Worm (Caenorhabditis elegans) whole organism, L4/young adult: ENCODE measurements around the gene F54F11.1.

Experiments used
- W03F9.2 ChIP-seq: fragments of 150-350 bp; optimal IDR thresholded peaks from 2 replicates; lab custom pipeline; 2014; ENCODE audit warnings: missing biosample characterization, missing genetic modification characterization
- dao-5 ChIP-seq: sonication (generic microtip); optimal IDR thresholded peaks from 2 replicates; lab custom pipeline; 2016; ENCODE audit warnings: missing genotype, missing genetic modification characterization, moderate library complexity, missing compliant biosample characterization
- him-1 ChIP-seq: sonication (generic microtip); optimal IDR thresholded peaks from 2 replicates; lab custom pipeline; 2016; ENCODE audit warnings: missing genotype, missing genetic modification reagents, missing genetic modification characterization, missing compliant biosample characterization

F54F11.1 gene

ce11 chrII:13503653-13504052 is at the start of gene F54F11.1:
TSS of gene F54F11.1 (plus strand) at chrII:13503953.
- TF ChIP-seq him-1 (tag; lab: Kevin White, UChicago) (no peak), W03F9.2 (no peak), dao-5 (tag; lab: Kevin White, UChicago) (no peak)

ce11 chrII:13454839-13455238 is 48.9 kb upstream of the F54F11.1 start:
- TF ChIP-seq him-1 (tag; lab: Kevin White, UChicago) (no peak), W03F9.2 (no peak), dao-5 (tag; lab: Kevin White, UChicago) (no peak)

ce11 chrII:13456622-13457021 is 47.1 kb upstream of the F54F11.1 start:
- TF ChIP-seq W03F9.2 (no peak), dao-5 (tag; lab: Kevin White, UChicago) (no peak), him-1 (tag; lab: Kevin White, UChicago) (no peak)

ce11 chrII:13460592-13461395 is 43.0 kb upstream of the F54F11.1 start, which contains the start of gene pqn-27:
TSS of gene pqn-27 (minus strand) at chrII:13460642.
- TF ChIP-seq W03F9.2 (peak; percentile 64), dao-5 (tag; lab: Kevin White, UChicago) (no peak)

- TF ChIP-seq W03F9.2 = peak; percentile 12
- TF ChIP-seq him-1 (tag; lab: Kevin White, UChicago) = no peak
- TF ChIP-seq dao-5 (tag; lab: Kevin White, UChicago) = no peak
Observed at ce11 chrII:13461604-13462375, 42.0 kb upstream of the F54F11.1 start.

ce11 chrII:13465381-13465838 is 38.3 kb upstream of the F54F11.1 start:
- TF ChIP-seq W03F9.2 (no peak), dao-5 (tag; lab: Kevin White, UChicago) (no peak), him-1 (tag; lab: Kevin White, UChicago) (no peak)

DNA sequence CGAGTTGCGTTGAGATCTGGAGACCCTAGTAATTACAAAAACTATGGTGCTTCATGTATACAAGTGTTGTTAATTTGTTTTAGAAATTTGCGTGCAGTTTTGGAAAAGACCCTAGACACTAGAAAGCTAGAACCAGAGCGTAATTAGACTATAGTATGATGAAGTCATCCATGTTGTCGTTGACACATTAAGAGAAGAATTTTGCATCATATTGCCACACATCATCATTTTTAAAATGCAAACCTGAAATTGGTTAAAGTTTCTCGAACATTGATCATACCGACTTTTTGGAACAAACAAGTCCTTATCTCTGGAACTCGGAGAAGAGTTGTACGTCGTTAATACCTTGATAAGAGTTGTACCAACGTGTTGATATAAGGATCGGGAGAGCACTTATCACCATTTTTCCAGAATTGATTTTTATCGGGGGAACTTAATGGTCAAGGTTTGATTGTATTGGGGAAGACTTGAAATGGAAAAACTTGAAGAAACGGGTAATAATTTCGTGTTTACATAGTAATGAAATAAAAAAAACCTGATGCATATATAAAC is 35.8 kb upstream of the F54F11.1 start:
- TF ChIP-seq dao-5 (tag; lab: Kevin White, UChicago) = no peak
- TF ChIP-seq him-1 (tag; lab: Kevin White, UChicago) = no peak
- no peak for TF ChIP-seq W03F9.2

DNA sequence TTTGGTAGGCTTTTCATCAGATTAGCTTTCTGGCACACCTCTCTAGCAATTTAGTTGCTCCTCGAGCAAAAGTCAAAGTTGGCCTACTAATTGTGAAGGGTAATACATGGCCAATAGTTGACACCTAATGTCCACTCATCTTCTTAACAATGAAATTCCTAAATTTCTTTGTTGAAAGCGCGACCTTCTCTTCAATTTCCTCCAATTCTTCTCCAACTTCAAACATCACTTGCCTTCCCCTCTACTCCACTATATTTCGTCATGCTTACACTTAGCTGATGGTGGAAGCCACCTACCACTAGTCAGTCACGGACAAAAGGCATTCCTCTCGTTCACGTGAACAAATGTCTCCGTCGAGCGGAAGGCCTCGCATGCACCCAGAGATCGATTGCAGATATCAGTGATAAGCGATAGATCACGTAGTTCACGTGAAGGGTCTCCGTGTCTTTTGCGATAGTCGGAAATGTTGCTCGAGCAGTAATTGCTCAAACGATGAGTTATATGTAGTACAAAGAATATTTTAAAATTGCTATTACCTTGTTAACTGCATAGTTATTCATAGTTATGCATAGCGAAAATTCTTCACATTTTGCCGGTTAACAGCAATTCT is 34.6 kb upstream of the F54F11.1 start, which contains the start of gene E01G4.3:
TSS of gene E01G4.3 (minus strand) at position 560 of the 610 bp plus-strand sequence.
- TF ChIP-seq W03F9.2 (no peak), dao-5 (tag; lab: Kevin White, UChicago) (no peak), him-1 (tag; lab: Kevin White, UChicago) (no peak)

ce11 chrII:13470655-13471054 is 33.1 kb upstream of the F54F11.1 start:
- no peak for TF ChIP-seq dao-5 (tag; lab: Kevin White, UChicago)
- TF ChIP-seq him-1 (tag; lab: Kevin White, UChicago) = no peak
- TF ChIP-seq W03F9.2 = no peak

- no peak for TF ChIP-seq dao-5 (tag; lab: Kevin White, UChicago)
- TF ChIP-seq him-1 (tag; lab: Kevin White, UChicago) = no peak
- TF ChIP-seq W03F9.2 = no peak
Observed at ce11 chrII:13472101-13472500, 31.7 kb upstream of the F54F11.1 start, which contains the start of gene E01G4.5. TSS of gene E01G4.5 (plus strand) at chrII:13472401.

DNA sequence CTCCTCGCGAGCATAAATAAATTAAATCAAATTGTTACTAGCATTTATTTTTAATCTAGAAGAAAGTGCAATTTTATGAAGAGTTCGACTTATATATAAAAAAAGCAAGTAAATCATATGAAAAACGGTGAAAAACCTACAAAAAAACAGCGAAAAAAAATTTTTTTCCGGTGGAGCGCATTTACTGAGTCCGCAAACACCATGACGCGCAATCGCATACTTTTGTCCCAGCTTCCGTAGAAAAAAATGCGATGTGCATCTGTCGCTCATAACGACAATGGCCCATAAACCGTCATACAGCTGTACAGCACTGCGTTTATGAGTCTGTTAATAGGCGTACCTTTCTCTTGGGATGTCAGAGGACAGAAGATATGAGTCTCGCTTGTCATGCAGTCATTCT is 26.5 kb upstream of the F54F11.1 start:
- TF ChIP-seq dao-5 (tag; lab: Kevin White, UChicago) (no peak), W03F9.2 (peak; percentile 26)

ce11 chrII:13479424-13479823 is 24.3 kb upstream of the F54F11.1 start:
- no peak for TF ChIP-seq him-1 (tag; lab: Kevin White, UChicago)

DNA sequence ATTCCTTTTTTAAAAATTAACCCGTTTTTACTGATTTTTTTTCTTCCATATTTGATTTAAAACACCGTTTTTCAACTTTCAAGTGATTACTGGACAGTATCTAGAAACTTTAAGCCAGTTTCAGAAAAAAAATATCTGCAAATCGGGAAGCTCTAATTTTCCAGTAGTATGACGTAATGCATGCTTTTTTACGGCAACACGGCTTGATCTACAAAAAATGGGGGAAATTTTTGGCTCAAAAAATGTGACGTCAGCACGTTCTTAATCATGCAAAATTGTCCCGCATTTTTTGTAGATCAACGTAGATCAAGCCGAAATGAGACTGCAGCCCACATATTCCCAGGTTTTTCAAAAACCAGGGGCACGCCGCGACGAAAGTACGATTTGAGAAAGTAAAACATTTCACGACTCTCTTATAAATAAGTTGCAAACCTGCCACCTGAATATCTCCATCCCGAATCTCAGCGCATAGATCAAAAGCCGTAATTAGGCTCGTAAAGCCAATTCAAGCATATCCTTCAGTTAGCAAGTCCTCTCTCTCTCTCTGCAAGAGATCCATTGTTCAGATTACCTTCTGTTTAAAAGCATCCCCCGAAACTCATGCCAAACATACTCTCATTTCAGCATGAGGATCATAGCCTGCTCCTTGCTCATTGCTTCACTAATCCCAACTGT is 21.8 kb upstream of the F54F11.1 start, which contains the start of gene E01G4.6:
TSS of gene E01G4.6 (plus strand) at position 625 of the 675 bp plus-strand sequence.
- no peak for TF ChIP-seq W03F9.2
